Worm (Caenorhabditis elegans): ENCODE measurements around the gene Y46G5A.18.

ce11 chrII:12785391-12785790 lies 19.7 kb downstream of the Y46G5A.18 start, which contains the start of gene Y46G5A.15:
- TF ChIP-seq pha-4 (tag; optimal IDR thresholded peaks at IDR 0.05) (no peak), ztf-11 (tag; optimal IDR thresholded peaks at IDR 0.05) (no peak), nhr-76 (tag; optimal IDR thresholded peaks at IDR 0.05) (no peak), blmp-1 (tag; optimal IDR thresholded peaks at IDR 0.05) (no peak), lsy-2 (tag; optimal IDR thresholded peaks at IDR 0.05) (no peak)
